Worm (Caenorhabditis elegans) whole organism, mixed stage, embryonic: Measurements from ENCODE around the gene str-89.

Source experiments
- M03D4.4 ChIP-seq: sonication (generic microtip); optimal IDR thresholded peaks from 2 replicates; lab custom pipeline; 2017; ENCODE audit warnings: mild to moderate bottlenecking, missing genetic modification characterization, missing compliant biosample characterization
- bed-3 ChIP-seq: fragments of 200-800 bp; sonication (Bioruptor generic); optimal IDR thresholded peaks from 3 replicates; lab custom pipeline; 2018; ENCODE audit warnings: mild to moderate bottlenecking, missing genetic modification characterization, moderate library complexity, missing compliant biosample characterization
- blmp-1 ChIP-seq: fragments of 150-350 bp; optimal IDR thresholded peaks from 2 replicates; lab custom pipeline; 2014; ENCODE audit warnings: missing biosample characterization, missing genetic modification characterization
- ceh-39 ChIP-seq: fragments of 150-350 bp; optimal IDR thresholded peaks from 2 replicates; lab custom pipeline; 2014; ENCODE audit warnings: missing biosample characterization, missing genetic modification characterization
- ceh-43 ChIP-seq: fragments of 200-800 bp; sonication (Bioruptor generic); optimal IDR thresholded peaks from 2 replicates; lab custom pipeline; 2018; ENCODE audit warnings: mild to moderate bottlenecking, missing genetic modification characterization, moderate library complexity, missing compliant biosample characterization
- ceh-83 ChIP-seq: fragments of 200-800 bp; sonication (Bioruptor generic); optimal IDR thresholded peaks from 2 replicates; lab custom pipeline; 2018; ENCODE audit warnings: mild to moderate bottlenecking, missing genetic modification characterization, missing compliant biosample characterization
- ces-1 ChIP-seq: fragments of 150-350 bp; optimal IDR thresholded peaks from 2 replicates; lab custom pipeline; 2014; ENCODE audit warnings: missing biosample characterization, missing genetic modification reagents, missing genetic modification characterization
- cnd-1 ChIP-seq: fragments of 200-800 bp; sonication (Bioruptor generic); optimal IDR thresholded peaks from 2 replicates; lab custom pipeline; 2018; ENCODE audit warnings: mild to moderate bottlenecking, missing genetic modification characterization, missing compliant biosample characterization
- drap-1 ChIP-seq: fragments of 200-800 bp; sonication (Bioruptor generic); optimal IDR thresholded peaks from 3 replicates; lab custom pipeline; 2018; ENCODE audit warnings: mild to moderate bottlenecking, missing genetic modification characterization, missing compliant biosample characterization
- elt-1 ChIP-seq: sonication (generic microtip); optimal IDR thresholded peaks from 2 replicates; lab custom pipeline; 2017; ENCODE audit warnings: missing genetic modification characterization, mild to moderate bottlenecking, missing compliant biosample characterization, antibody characterized with exemption, moderate library complexity, borderline replicate concordance; ENCODE audit not compliant: insufficient read depth
- elt-3 ChIP-seq: fragments of 150-350 bp; optimal IDR thresholded peaks from 2 replicates; lab custom pipeline; 2014; ENCODE audit warnings: missing biosample characterization, missing genetic modification characterization
- flh-1 ChIP-seq: fragments of 200-800 bp; sonication (Bioruptor generic); optimal IDR thresholded peaks from 2 replicates; lab custom pipeline; 2018; ENCODE audit warnings: mild to moderate bottlenecking, missing genetic modification characterization, moderate library complexity, missing compliant biosample characterization
- ham-2 ChIP-seq: fragments of 200-800 bp; sonication (Bioruptor generic); optimal IDR thresholded peaks from 2 replicates; lab custom pipeline; 2018; ENCODE audit warnings: mild to moderate bottlenecking, missing genetic modification characterization, missing compliant biosample characterization
- hlh-1 ChIP-seq: fragments of 150-350 bp; optimal IDR thresholded peaks from 2 replicates; lab custom pipeline; 2014; ENCODE audit warnings: missing biosample characterization, missing genetic modification reagents, missing genetic modification characterization
- lin-13 ChIP-seq: fragments of 150-350 bp; optimal IDR thresholded peaks from 2 replicates; lab custom pipeline; 2014; ENCODE audit warnings: missing biosample characterization, missing genetic modification characterization
- lin-32 ChIP-seq: fragments of 200-800 bp; sonication (Bioruptor generic); optimal IDR thresholded peaks from 2 replicates; lab custom pipeline; 2018; ENCODE audit warnings: mild to moderate bottlenecking, missing genetic modification characterization, missing compliant biosample characterization
- lsy-2 ChIP-seq: fragments of 150-350 bp; optimal IDR thresholded peaks from 2 replicates; lab custom pipeline; 2014; ENCODE audit warnings: missing biosample characterization, missing genetic modification characterization
- mab-5 ChIP-seq: fragments of 150-350 bp; optimal IDR thresholded peaks from 2 replicates; lab custom pipeline; 2014; ENCODE audit warnings: missing biosample characterization, missing genetic modification characterization
- mep-1 ChIP-seq: fragments of 150-350 bp; optimal IDR thresholded peaks from 2 replicates; lab custom pipeline; 2017; ENCODE audit warnings: missing biosample characterization, missing genetic modification reagents, missing genetic modification characterization, inconsistent platforms
- mls-2 ChIP-seq: sonication (generic microtip); optimal IDR thresholded peaks from 2 replicates; lab custom pipeline; 2016; ENCODE audit warnings: mild to moderate bottlenecking, missing genetic modification characterization, moderate library complexity, missing compliant biosample characterization
- nhr-12 ChIP-seq: fragments of 150-350 bp; optimal IDR thresholded peaks from 2 replicates; lab custom pipeline; 2014; ENCODE audit warnings: missing biosample characterization, missing genetic modification characterization
- nhr-2 ChIP-seq: fragments of 150-350 bp; optimal IDR thresholded peaks from 2 replicates; lab custom pipeline; 2014; ENCODE audit warnings: missing biosample characterization, missing genetic modification characterization
- nhr-237 ChIP-seq: fragments of 150-350 bp; optimal IDR thresholded peaks from 2 replicates; lab custom pipeline; 2014; ENCODE audit warnings: missing biosample characterization, missing genetic modification characterization
- nhr-28 ChIP-seq: fragments of 150-350 bp; optimal IDR thresholded peaks from 2 replicates; lab custom pipeline; 2014; ENCODE audit warnings: missing biosample characterization, missing genetic modification characterization
- nhr-76 ChIP-seq: sonication (generic microtip); optimal IDR thresholded peaks from 2 replicates; lab custom pipeline; 2017; ENCODE audit warnings: missing biosample characterization, missing genetic modification characterization
- pha-4 ChIP-seq: fragments of 150-350 bp; optimal IDR thresholded peaks from 2 replicates; lab custom pipeline; 2018; ENCODE audit warnings: missing biosample characterization, missing genetic modification reagents, missing genetic modification characterization
- sem-2 ChIP-seq: fragments of 200-800 bp; sonication (Bioruptor generic); optimal IDR thresholded peaks from 2 replicates; lab custom pipeline; 2018; ENCODE audit warnings: mild to moderate bottlenecking, missing genetic modification characterization, missing compliant biosample characterization
- snpc-4 ChIP-seq: fragments of 150-350 bp; optimal IDR thresholded peaks from 2 replicates; lab custom pipeline; 2014; ENCODE audit warnings: missing biosample characterization, missing genetic modification characterization
- sptf-1 ChIP-seq: sonication (generic microtip); optimal IDR thresholded peaks from 2 replicates; lab custom pipeline; 2017; ENCODE audit warnings: mild to moderate bottlenecking, missing genetic modification characterization, moderate library complexity, missing compliant biosample characterization
- tbx-8 ChIP-seq: fragments of 200-800 bp; sonication (Bioruptor generic); optimal IDR thresholded peaks from 2 replicates; lab custom pipeline; 2018; ENCODE audit warnings: mild to moderate bottlenecking, missing genetic modification characterization, moderate library complexity, missing compliant biosample characterization
- unc-120 ChIP-seq: sonication (generic microtip); optimal IDR thresholded peaks from 2 replicates; lab custom pipeline; 2017; ENCODE audit warnings: missing genetic modification characterization, missing compliant biosample characterization; ENCODE audit not compliant: poor library complexity, severe bottlenecking
- unc-39 ChIP-seq: fragments of 150-350 bp; optimal IDR thresholded peaks from 2 replicates; lab custom pipeline; 2014; ENCODE audit warnings: missing biosample characterization, missing genetic modification characterization
- unc-62 ChIP-seq: fragments of 150-350 bp; optimal IDR thresholded peaks from 2 replicates; lab custom pipeline; 2014; ENCODE audit warnings: missing biosample characterization, missing genetic modification reagents, missing genetic modification characterization
- zip-8 ChIP-seq: fragments of 150-350 bp; optimal IDR thresholded peaks from 2 replicates; lab custom pipeline; 2014; ENCODE audit warnings: missing biosample characterization, missing genetic modification characterization
- ztf-11 ChIP-seq: fragments of 150-350 bp; optimal IDR thresholded peaks from 2 replicates; lab custom pipeline; 2014; ENCODE audit warnings: missing biosample characterization, missing genetic modification characterization

str-89 gene

ce11 chrV:17668531-17668930, at the start of gene str-89:
TSS of gene str-89 (plus strand) at chrV:17668831.
- TF ChIP-seq mab-5 (tag; lab: Kevin White, UChicago) (no peak), hlh-1 (no peak), nhr-12 (tag; lab: Kevin White, UChicago) (no peak), lsy-2 (tag; lab: Kevin White, UChicago) (no peak), M03D4.4 (tag; lab: Kevin White, UChicago) (no peak), ztf-11 (no peak), blmp-1 (tag; lab: Kevin White, UChicago) (no peak), ceh-83 (no peak), lin-32 (no peak), elt-1 (no peak), ceh-39 (no peak), drap-1 (no peak), tbx-8 (no peak), pha-4 (tag; lab: Kevin White, UChicago) (no peak), unc-120 (tag; lab: Kevin White, UChicago) (no peak), cnd-1 (tag; lab: Kevin White, UChicago) (no peak), ham-2 (GFP tag; lab: Kevin White, UChicago) (no peak), bed-3 (no peak), nhr-237 (tag; lab: Kevin White, UChicago) (no peak), elt-3 (tag; lab: Kevin White, UChicago) (no peak)

- TF ChIP-seq lin-32 (no peak), mls-2 (tag; lab: Kevin White, UChicago) (no peak), lsy-2 (tag; lab: Kevin White, UChicago) (no peak), unc-62 (GFP tag; lab: Kevin White, UChicago) (no peak), ceh-83 (no peak), nhr-28 (tag; lab: Kevin White, UChicago) (no peak), sptf-1 (tag; lab: Kevin White, UChicago) (no peak), bed-3 (no peak), nhr-76 (no peak), nhr-2 (tag; lab: Kevin White, UChicago) (no peak), blmp-1 (tag; lab: Kevin White, UChicago) (no peak), elt-3 (tag; lab: Kevin White, UChicago) (no peak), mab-5 (tag; lab: Kevin White, UChicago) (no peak), mep-1 (tag; lab: Kevin White, UChicago) (no peak), ceh-43 (no peak), ceh-39 (no peak)
Observed at ce11 chrV:17620266-17620665, 48.4 kb upstream of the str-89 start, which contains the start of gene Y6G8.8. TSS of gene Y6G8.8 (plus strand) at chrV:17620566.

- no peak for TF ChIP-seq mab-5 (tag; lab: Kevin White, UChicago)
Observed at ce11 chrV:17623230-17623629, 45.4 kb upstream of the str-89 start, which contains the start of gene F57G4.1. TSS of gene F57G4.1 (plus strand) at chrV:17623530.

ce11 chrV:17624906-17625305, 43.7 kb upstream of the str-89 start, which contains the start of gene F57G4.11:
TSS of gene F57G4.11 (plus strand) at chrV:17625206.
- TF ChIP-seq blmp-1 (tag; lab: Kevin White, UChicago) (no peak), ztf-11 (no peak), mls-2 (tag; lab: Kevin White, UChicago) (no peak), elt-3 (tag; lab: Kevin White, UChicago) (no peak), nhr-76 (no peak), ceh-43 (no peak), M03D4.4 (tag; lab: Kevin White, UChicago) (no peak), nhr-12 (tag; lab: Kevin White, UChicago) (no peak), ces-1 (GFP tag; lab: Kevin White, UChicago) (no peak), pha-4 (tag; lab: Kevin White, UChicago) (no peak), hlh-1 (no peak), drap-1 (no peak), lin-13 (tag; lab: Kevin White, UChicago) (no peak), sem-2 (GFP tag; lab: Kevin White, UChicago) (no peak), mep-1 (tag; lab: Kevin White, UChicago) (no peak), unc-120 (tag; lab: Kevin White, UChicago) (no peak), unc-39 (no peak), tbx-8 (no peak), lin-32 (no peak)

- TF ChIP-seq tbx-8 = no peak
- no peak for TF ChIP-seq flh-1
- no peak for TF ChIP-seq unc-62 (GFP tag; lab: Kevin White, UChicago)
- TF ChIP-seq elt-1 = no peak
- no peak for TF ChIP-seq lin-32
- no peak for TF ChIP-seq unc-39
- TF ChIP-seq ces-1 (GFP tag; lab: Kevin White, UChicago) = no peak
- TF ChIP-seq elt-3 (tag; lab: Kevin White, UChicago) = no peak
- no peak for TF ChIP-seq ceh-39
- no peak for TF ChIP-seq ceh-83
- no peak for TF ChIP-seq ceh-43
- TF ChIP-seq nhr-2 (tag; lab: Kevin White, UChicago) = no peak
- TF ChIP-seq nhr-76 = no peak
- no peak for TF ChIP-seq sem-2 (GFP tag; lab: Kevin White, UChicago)
- no peak for TF ChIP-seq mls-2 (tag; lab: Kevin White, UChicago)
- TF ChIP-seq snpc-4 (tag; lab: Kevin White, UChicago) = no peak
- TF ChIP-seq zip-8 (tag; lab: Kevin White, UChicago) = no peak
Observed at ce11 chrV:17628566-17628965, 40.1 kb upstream of the str-89 start, which contains the start of gene F57G4.10. TSS of gene F57G4.10 (plus strand) at chrV:17628866.
